Fruit fly (Drosophila melanogaster): ENCODE data around the gene CG12986.

Gene CG12986

dm6 chrX:17780295-17780694 lies 39.2 kb downstream of the CG12986 start (continued):
- peak; percentile 7 for TF ChIP-seq CG5245 (GFP tag; optimal IDR thresholded peaks at IDR 0.05)
- TF ChIP-seq ftz-f1 (GFP tag; optimal IDR thresholded peaks at IDR 0.05): no peak
- TF ChIP-seq B-H1 (GFP tag; IDR thresholded peaks at IDR 0.05): no peak
- no peak for TF ChIP-seq salm (tag; optimal IDR thresholded peaks at IDR 0.05)
- TF ChIP-seq CG12071 (GFP tag; optimal IDR thresholded peaks at IDR 0.05): no peak
- no peak for TF ChIP-seq sd (tag; optimal IDR thresholded peaks at IDR 0.05)
- peak; percentile 10 for TF ChIP-seq gsb-n (tag; optimal IDR thresholded peaks at IDR 0.05)
- TF ChIP-seq pho (GFP tag; optimal IDR thresholded peaks at IDR 0.05): no peak
- TF ChIP-seq HHEX (GFP tag; optimal IDR thresholded peaks at IDR 0.05): peak; percentile 16
- TF ChIP-seq CG6272 (GFP tag; IDR thresholded peaks at IDR 0.05): no peak
- TF ChIP-seq zen (tag; optimal IDR thresholded peaks at IDR 0.05): no peak
- TF ChIP-seq ems (GFP tag; optimal IDR thresholded peaks at IDR 0.05): peak; percentile 7
- peak; percentile 36 for TF ChIP-seq CG12391 (tag; optimal IDR thresholded peaks at IDR 0.05)
- TF ChIP-seq pnt (GFP tag; optimal IDR thresholded peaks at IDR 0.05): no peak
- 0 out of 2 replicates have a peak, but pooled peaks have one; percentile 29 for TF ChIP-seq lmd (GFP tag; IDR thresholded peaks at IDR 0.05)
- no peak for TF ChIP-seq Awh (GFP tag; IDR thresholded peaks at IDR 0.05)
- TF ChIP-seq dati (GFP tag; IDR thresholded peaks at IDR 0.05): no peak
- TF ChIP-seq CG4730 (GFP tag; IDR thresholded peaks at IDR 0.05): 0 out of 2 replicates have a peak, but pooled peaks have one; percentile 18
- no peak for TF ChIP-seq Fer3 (tag; optimal IDR thresholded peaks at IDR 0.05)
- TF ChIP-seq CG18011 (GFP tag; optimal IDR thresholded peaks at IDR 0.05): no peak
- no peak for TF ChIP-seq Dref (GFP tag; IDR thresholded peaks at IDR 0.05)
- no peak for TF ChIP-seq sug (tag; optimal IDR thresholded peaks at IDR 0.05)
- no peak for TF ChIP-seq trh (GFP tag; optimal IDR thresholded peaks at IDR 0.05)
- TF ChIP-seq Lim3 (GFP tag; IDR thresholded peaks at IDR 0.05): no peak
- TF ChIP-seq Hr3 (GFP tag; optimal IDR thresholded peaks at IDR 0.05): no peak
- no peak for TF ChIP-seq CG31365 (tag; optimal IDR thresholded peaks at IDR 0.05)
- TF ChIP-seq dan (GFP tag; IDR thresholded peaks at IDR 0.05): no peak
- TF ChIP-seq CG18764 (GFP tag; optimal IDR thresholded peaks at IDR 0.05): no peak
- TF ChIP-seq chn (GFP tag; optimal IDR thresholded peaks at IDR 0.05): peak; percentile 40
- TF ChIP-seq CG6254 (GFP tag; optimal IDR thresholded peaks at IDR 0.05): no peak
- TF ChIP-seq az2 (GFP tag; optimal IDR thresholded peaks at IDR 0.05): peak; percentile 30
- TF ChIP-seq CG12659 (GFP tag; optimal IDR thresholded peaks at IDR 0.05): peak; percentile 14
- TF ChIP-seq Oaz (GFP tag; IDR thresholded peaks at IDR 0.05): no peak
- peak; percentile 20 for TF ChIP-seq CG1233 (GFP tag; optimal IDR thresholded peaks at IDR 0.05)
- no peak for TF ChIP-seq gsb (GFP tag; IDR thresholded peaks at IDR 0.05)
- no peak for TF ChIP-seq CG2199 (GFP tag; IDR thresholded peaks at IDR 0.05)
- no peak for TF ChIP-seq da (GFP tag; optimal IDR thresholded peaks at IDR 0.05)
- TF ChIP-seq ranshi (GFP tag; IDR thresholded peaks at IDR 0.05): no peak
- TF ChIP-seq CG2678 (tag; optimal IDR thresholded peaks at IDR 0.05): no peak
- TF ChIP-seq Hey (tag; optimal IDR thresholded peaks at IDR 0.05): no peak
- peak; percentile 16 for TF ChIP-seq Usf (GFP tag; optimal IDR thresholded peaks at IDR 0.05)
- TF ChIP-seq slp2 (GFP tag; optimal IDR thresholded peaks at IDR 0.05): no peak
- peak; percentile 17 for TF ChIP-seq CG16863 (GFP tag; optimal IDR thresholded peaks at IDR 0.05)
- TF ChIP-seq ind (GFP tag; optimal IDR thresholded peaks at IDR 0.05): peak; percentile 24
- no peak for TF ChIP-seq luna (GFP tag; optimal IDR thresholded peaks at IDR 0.05)
- no peak for TF ChIP-seq CG42726 (GFP tag; IDR thresholded peaks at IDR 0.05; ENCODE audit: partially characterized antibody)
- TF ChIP-seq fd3F (GFP tag; optimal IDR thresholded peaks at IDR 0.05): no peak
- no peak for TF ChIP-seq CkIIα-i1 (GFP tag; IDR thresholded peaks at IDR 0.05)
- no peak for TF ChIP-seq gt (GFP tag; IDR thresholded peaks at IDR 0.05)
- TF ChIP-seq CG7357 (GFP tag; IDR thresholded peaks at IDR 0.05): 0 out of 3 replicates have a peak, but pooled peaks have one; percentile 13
- TF ChIP-seq CG1792 (GFP tag; optimal IDR thresholded peaks at IDR 0.05): no peak
- TF ChIP-seq Mes4 (GFP tag; optimal IDR thresholded peaks at IDR 0.05): no peak
- TF ChIP-seq CG8359 (GFP tag; optimal IDR thresholded peaks at IDR 0.05; ENCODE audit: borderline replicate concordance): no peak
